Fruit fly (Drosophila melanogaster) whole organism, embryonic: ENCODE results near the gene sxe2.

Source experiments
- ATbp ChIP-seq: fragments of 200-800 bp; sonication (Bioruptor generic); optimal IDR thresholded peaks from 2 replicates; lab custom pipeline; 2017; ENCODE audit warnings: missing biosample characterization, mild to moderate bottlenecking, missing genetic modification characterization, missing genetic modification reagents
- Atf-2 ChIP-seq: fragments of 200-800 bp; sonication (Bioruptor generic); optimal IDR thresholded peaks from 2 replicates; lab custom pipeline; 2016; ENCODE audit warnings: missing biosample characterization, missing genetic modification characterization
- B-H2 ChIP-seq: fragments of 200-800 bp; sonication (Bioruptor generic); optimal IDR thresholded peaks from 2 replicates; lab custom pipeline; 2018; ENCODE audit warnings: missing biosample characterization, mild to moderate bottlenecking, missing genetic modification characterization
- CG10959 ChIP-seq: fragments of 200-800 bp; sonication (Bioruptor generic); IDR thresholded peaks from 2 replicates; pipeline ENCODE4 v1.3.6; 2022; ENCODE audit warnings: missing biosample characterization, missing genetic modification characterization
- CG11085 ChIP-seq: fragments of 200-800 bp; sonication (Bioruptor generic); IDR thresholded peaks from 2 replicates; pipeline ENCODE4 v1.3.6; 2022; ENCODE audit warnings: missing biosample characterization, missing genetic modification characterization
- CG12942 ChIP-seq: fragments of 200-800 bp; sonication (Bioruptor generic); optimal IDR thresholded peaks from 3 replicates; lab custom pipeline; 2016; ENCODE audit warnings: missing biosample characterization, missing genetic modification characterization
- CG14860 ChIP-seq: fragments of 200-800 bp; sonication (Bioruptor generic); IDR thresholded peaks from 3 replicates; pipeline ENCODE4 v1.3.6; 2022; ENCODE audit warnings: missing biosample characterization, missing genetic modification characterization; ENCODE audit not compliant: partially characterized antibody
- CG15514 ChIP-seq: fragments of 200-800 bp; sonication (Bioruptor generic); optimal IDR thresholded peaks from 3 replicates; lab custom pipeline; 2017; ENCODE audit warnings: missing biosample characterization, missing genetic modification characterization, mild to moderate bottlenecking, moderate library complexity, missing genetic modification reagents
- CG17802 ChIP-seq: fragments of 200-800 bp; sonication (Bioruptor generic); optimal IDR thresholded peaks from 2 replicates; lab custom pipeline; 2018; ENCODE audit warnings: missing biosample characterization, mild to moderate bottlenecking, missing genetic modification characterization, moderate library complexity
- CG17829 ChIP-seq: fragments of 200-800 bp; optimal IDR thresholded peaks from 2 replicates; lab custom pipeline; 2019; ENCODE audit warnings: missing biosample characterization, mild to moderate bottlenecking, missing genetic modification characterization, moderate library complexity
- CG2199 ChIP-seq: fragments of 200-800 bp; sonication (Bioruptor generic); IDR thresholded peaks from 3 replicates; pipeline ENCODE4 v1.3.6; 2022; ENCODE audit warnings: missing biosample characterization, missing genetic modification characterization
- CG31388 ChIP-seq: fragments of 200-800 bp; sonication (Bioruptor generic); optimal IDR thresholded peaks from 2 replicates; lab custom pipeline; 2016; ENCODE audit warnings: missing biosample characterization, missing genetic modification characterization
- CG3726 ChIP-seq: fragments of 200-800 bp; sonication (Bioruptor generic); IDR thresholded peaks from 3 replicates; pipeline ENCODE4, ENCODE4 v1.3.6; 2022; ENCODE audit warnings: missing biosample characterization, missing genetic modification characterization
- CG7745 ChIP-seq: fragments of 200-800 bp; sonication (Bioruptor generic); optimal IDR thresholded peaks from 2 replicates; lab custom pipeline; 2018; ENCODE audit warnings: missing biosample characterization, mild to moderate bottlenecking, missing genetic modification characterization, moderate library complexity
- CG8765 ChIP-seq: fragments of 200-800 bp; sonication (Bioruptor generic); IDR thresholded peaks from 2 replicates; pipeline ENCODE4 v1.3.6; 2022; ENCODE audit warnings: missing biosample characterization, missing genetic modification characterization
- CG9727 ChIP-seq: fragments of 200-800 bp; sonication (Bioruptor generic); optimal IDR thresholded peaks from 3 replicates; lab custom pipeline; 2017; ENCODE audit warnings: missing biosample characterization, mild to moderate bottlenecking, missing genetic modification characterization
- Chrac-16 ChIP-seq: fragments of 200-800 bp; sonication (Bioruptor generic); optimal IDR thresholded peaks from 3 replicates; lab custom pipeline; 2016; ENCODE audit warnings: missing biosample characterization, missing genetic modification characterization
- Dip3 ChIP-seq: fragments of 200-800 bp; sonication (Bioruptor generic); optimal IDR thresholded peaks from 3 replicates; lab custom pipeline; 2016; ENCODE audit warnings: missing biosample characterization, missing genetic modification characterization
- Dll ChIP-seq: fragments of 200-800 bp; sonication (Bioruptor generic); IDR thresholded peaks from 4 replicates; pipeline ENCODE4 v1.3.6; 2022; ENCODE audit warnings: missing biosample characterization, missing genetic modification characterization; ENCODE audit not compliant: partially characterized antibody
- ERR ChIP-seq: fragments of 200-800 bp; sonication (Bioruptor generic); optimal IDR thresholded peaks from 2 replicates; lab custom pipeline; 2016; ENCODE audit warnings: missing biosample characterization, missing genetic modification characterization
- Fer1 ChIP-seq: fragments of 200-800 bp; sonication (Bioruptor generic); optimal IDR thresholded peaks from 2 replicates; lab custom pipeline; 2017; ENCODE audit warnings: missing biosample characterization, mild to moderate bottlenecking, missing genetic modification characterization
- Hmr ChIP-seq: fragments of 200-800 bp; sonication (Bioruptor generic); optimal IDR thresholded peaks from 3 replicates; lab custom pipeline; 2017; ENCODE audit warnings: mild to moderate bottlenecking, missing biosample characterization, missing genetic modification reagents, missing genetic modification characterization
- Hmx ChIP-seq: fragments of 200-800 bp; sonication (Bioruptor generic); optimal IDR thresholded peaks from 2 replicates; lab custom pipeline; 2016; ENCODE audit warnings: missing biosample characterization, missing genetic modification characterization
- Hr3 ChIP-seq: fragments of 200-800 bp; sonication (Bioruptor generic); optimal IDR thresholded peaks from 3 replicates; lab custom pipeline; 2016; ENCODE audit warnings: missing biosample characterization, missing genetic modification characterization
- Meics ChIP-seq: fragments of 200-800 bp; sonication (Bioruptor generic); optimal IDR thresholded peaks from 2 replicates; lab custom pipeline; 2017; ENCODE audit warnings: missing biosample characterization, mild to moderate bottlenecking, missing genetic modification characterization
- Mes4 ChIP-seq: fragments of 200-800 bp; sonication (Bioruptor generic); optimal IDR thresholded peaks from 2 replicates; lab custom pipeline; 2016; ENCODE audit warnings: missing biosample characterization, missing genetic modification characterization
- Ptx1 ChIP-seq: fragments of 200-800 bp; sonication (Bioruptor generic); IDR thresholded peaks from 2 replicates; pipeline ENCODE4 v1.3.6; 2022; ENCODE audit warnings: missing biosample characterization, missing genetic modification characterization
- Scr ChIP-seq: fragments of 200-800 bp; sonication (Bioruptor generic); IDR thresholded peaks from 2 replicates; pipeline ENCODE4 v1.3.6; 2022; ENCODE audit warnings: missing biosample characterization, missing genetic modification characterization; ENCODE audit not compliant: partially characterized antibody
- Stat92E ChIP-seq, 3 experiments: fragments of >200 bp in 2 of 3; fragments of 200-800 bp in 1 of 3; sonication (Bioruptor generic) in 1 of 3; optimal IDR thresholded peaks; 2 replicates each; lab custom pipeline; 2017 to 2019; ENCODE audit warnings: missing biosample characterization in 3 of 3, missing genetic modification characterization in 3 of 3, mild to moderate bottlenecking in 1 of 3, moderate library complexity in 1 of 3
- Tbp ChIP-seq: fragments of >200 bp; optimal IDR thresholded peaks from 2 replicates; lab custom pipeline; 2018; ENCODE audit warnings: missing biosample characterization, missing genetic modification characterization
- Trl ChIP-seq, 3 experiments: fragments of >200 bp in 2 of 3; fragments of 200-800 bp in 1 of 3; sonication (Bioruptor generic) in 1 of 3; optimal IDR thresholded peaks; 2 replicates in 1 of 3; 3 replicates in 2 of 3; lab custom pipeline; 2016 to 2017; ENCODE audit warnings: missing biosample characterization in 1 of 3, missing genetic modification characterization in 1 of 3
- abd-A ChIP-seq: fragments of 200-800 bp; sonication (Bioruptor generic); optimal IDR thresholded peaks from 3 replicates; lab custom pipeline; 2019; ENCODE audit warnings: missing biosample characterization, mild to moderate bottlenecking, missing genetic modification characterization, moderate library complexity
- ash1 ChIP-seq: fragments of 200-800 bp; sonication (Bioruptor generic); optimal IDR thresholded peaks from 2 replicates; lab custom pipeline; 2018; ENCODE audit warnings: missing biosample characterization, mild to moderate bottlenecking, missing genetic modification characterization
- fd3F ChIP-seq: fragments of 200-800 bp; sonication (Bioruptor generic); optimal IDR thresholded peaks from 2 replicates; lab custom pipeline; 2018; ENCODE audit warnings: missing biosample characterization, mild to moderate bottlenecking, missing genetic modification characterization, moderate library complexity
- fd64A ChIP-seq: fragments of 200-800 bp; sonication (Bioruptor generic); optimal IDR thresholded peaks from 3 replicates; lab custom pipeline; 2018; ENCODE audit warnings: missing biosample characterization, mild to moderate bottlenecking, missing genetic modification characterization
- grn ChIP-seq: fragments of 200-800 bp; sonication (Bioruptor generic); optimal IDR thresholded peaks from 3 replicates; lab custom pipeline; 2017; ENCODE audit warnings: missing biosample characterization, missing genetic modification characterization
- ken ChIP-seq: fragments of 200-800 bp; sonication (Bioruptor generic); IDR thresholded peaks from 3 replicates; pipeline ENCODE4 v1.3.6; 2022; ENCODE audit warnings: missing biosample characterization, missing genetic modification characterization
- mirr ChIP-seq: fragments of 200-800 bp; sonication (Bioruptor generic); optimal IDR thresholded peaks from 3 replicates; lab custom pipeline; 2018; ENCODE audit warnings: missing biosample characterization, mild to moderate bottlenecking, missing genetic modification characterization
- nom ChIP-seq: fragments of 200-800 bp; sonication (Bioruptor generic); optimal IDR thresholded peaks from 2 replicates; lab custom pipeline; 2017; ENCODE audit warnings: missing biosample characterization, missing genetic modification characterization, mild to moderate bottlenecking, moderate library complexity, missing genetic modification reagents
- oc ChIP-seq: fragments of 200-800 bp; sonication (Bioruptor generic); optimal IDR thresholded peaks from 2 replicates; lab custom pipeline; 2018; ENCODE audit warnings: missing biosample characterization, mild to moderate bottlenecking, missing genetic modification characterization, moderate library complexity
- schlank ChIP-seq: fragments of 200-800 bp; sonication (Bioruptor generic); optimal IDR thresholded peaks from 2 replicates; lab custom pipeline; 2018; ENCODE audit warnings: missing biosample characterization, mild to moderate bottlenecking, missing genetic modification characterization
- seq ChIP-seq: fragments of 200-800 bp; sonication (Bioruptor generic); IDR thresholded peaks from 2 replicates; pipeline ENCODE4 v1.3.6; 2022; ENCODE audit warnings: missing biosample characterization, missing genetic modification characterization
- slp2 ChIP-seq: fragments of 200-800 bp; sonication (Bioruptor generic); optimal IDR thresholded peaks from 2 replicates; lab custom pipeline; 2016; ENCODE audit warnings: missing biosample characterization, missing genetic modification characterization
- so ChIP-seq: fragments of 200-800 bp; sonication (Bioruptor generic); IDR thresholded peaks from 3 replicates; pipeline ENCODE4 v1.3.6; 2022; ENCODE audit warnings: missing biosample characterization, missing genetic modification characterization
- toy ChIP-seq: fragments of 200-800 bp; sonication (Bioruptor generic); IDR thresholded peaks from 2 replicates; pipeline ENCODE4 v1.3.6; 2022; ENCODE audit warnings: missing biosample characterization, missing genetic modification characterization
- trem ChIP-seq: fragments of 200-800 bp; optimal IDR thresholded peaks from 3 replicates; lab custom pipeline; 2019; ENCODE audit warnings: missing biosample characterization, mild to moderate bottlenecking, missing genetic modification characterization, moderate library complexity
- twi ChIP-seq: fragments of 200-800 bp; optimal IDR thresholded peaks from 2 replicates; lab custom pipeline; 2019; ENCODE audit warnings: missing biosample characterization, mild to moderate bottlenecking, missing genetic modification characterization, moderate library complexity

sxe2 gene

DNA sequence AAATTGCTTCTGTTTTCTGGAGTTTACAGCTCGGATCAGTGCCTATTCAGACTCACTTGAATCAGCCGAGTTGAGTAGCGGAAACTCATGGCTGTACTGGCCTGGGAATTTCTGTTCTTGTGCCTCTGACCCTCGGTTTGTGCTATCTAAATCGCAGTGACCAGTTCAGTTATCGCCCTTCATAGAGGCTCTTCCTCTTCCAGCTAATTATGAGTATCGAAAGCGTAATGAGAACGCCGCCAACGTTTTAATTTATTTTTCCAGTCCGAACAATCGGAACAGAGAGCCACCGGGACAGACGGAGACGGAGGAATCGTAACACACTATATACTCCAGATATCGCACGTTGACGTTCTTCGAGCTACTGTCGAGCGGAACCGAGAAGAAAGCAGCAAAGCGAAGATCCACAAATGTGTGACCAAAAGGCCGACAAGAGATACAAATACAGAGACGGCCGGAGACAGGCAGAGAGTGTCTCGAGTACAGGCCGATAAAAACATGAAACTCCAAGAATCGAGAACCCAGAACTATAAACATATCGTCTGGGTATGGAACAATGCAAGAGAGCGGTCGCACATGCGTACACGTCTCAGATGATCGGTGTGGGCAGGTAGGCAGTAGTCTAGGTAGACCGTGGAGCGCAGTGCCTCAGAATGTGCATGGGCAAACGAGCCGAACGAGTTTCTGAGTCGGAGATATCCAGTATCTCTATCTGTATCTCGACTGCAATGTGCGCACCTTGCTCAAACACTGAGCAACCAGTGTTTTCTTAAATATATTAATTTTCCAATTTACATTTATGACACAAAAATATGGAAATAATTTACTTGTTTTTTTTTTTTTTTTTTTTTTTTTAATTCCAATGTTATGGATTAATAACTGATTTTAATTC is 11.7 kb upstream of the sxe2 start (continued):
- peak; percentile 54 for TF ChIP-seq Mes4 (GFP tag; lab: Kevin White, UChicago)
- no peak; the same call in 1 of the 2 replicates for TF ChIP-seq CG8765 (GFP tag; lab: Robert Waterston, UW)
- TF ChIP-seq schlank (tag; lab: Kevin White, UChicago), result no peak
- peak; percentile 30 for TF ChIP-seq Meics (GFP tag; lab: Kevin White, UChicago)
- peak; percentile 72; the same call in 2 of the 3 replicates for TF ChIP-seq so (GFP tag; lab: Robert Waterston, UW)
- TF ChIP-seq Hmx (GFP tag; lab: Kevin White, UChicago), result no peak
- TF ChIP-seq CG11085 (GFP tag; lab: Robert Waterston, UW), result no peak
- peak; percentile 28 for TF ChIP-seq Hmr (GFP tag; lab: Kevin White, UChicago)
- peak; percentile 86 for TF ChIP-seq grn
- no peak for TF ChIP-seq fd64A (GFP tag; lab: Kevin White, UChicago)
- TF ChIP-seq CG3726, result 0 out of 3 replicates have a peak, but pooled peaks have one; percentile 7
- TF ChIP-seq CG12942 (GFP tag; lab: Kevin White, UChicago), result peak; percentile 55
- TF ChIP-seq ERR, result no peak
- no peak for TF ChIP-seq CG15514 (GFP tag; lab: Kevin White, UChicago)
- peak; percentile 90 for TF ChIP-seq CG17829 (tag; lab: Kevin White, UChicago)
- TF ChIP-seq mirr (GFP tag; lab: Kevin White, UChicago), result peak; percentile 43
- TF ChIP-seq Atf-2, result peak; percentile 28
- no peak for TF ChIP-seq fd3F (GFP tag; lab: Kevin White, UChicago)
- TF ChIP-seq Trl (optimal IDR thresholded peaks at IDR 0.05; lab: Kevin White, UChicago), result peak; percentile 7 to 34
- no peak for TF ChIP-seq Trl (GFP tag; optimal IDR thresholded peaks at IDR 0.05; lab: Kevin White, UChicago)
- peak; percentile 10 for TF ChIP-seq CG7745 (tag; lab: Kevin White, UChicago)
- peak; percentile 42; the same call in 1 of the 3 replicates for TF ChIP-seq ken (GFP tag; lab: Robert Waterston, UW)
- peak; percentile 76 for TF ChIP-seq Chrac-16
- peak; percentile 66; the same call in 1 of the 2 replicates for TF ChIP-seq seq (GFP tag; lab: Robert Waterston, UW)
- peak; percentile 46 for TF ChIP-seq CG17802 (tag; lab: Kevin White, UChicago)
- peak; percentile 54 for TF ChIP-seq oc
- TF ChIP-seq nom (GFP tag; lab: Kevin White, UChicago), result peak; percentile 30
- TF ChIP-seq Tbp (GFP tag; lab: Kevin White, UChicago), result no peak
- TF ChIP-seq Ptx1 (GFP tag; lab: Robert Waterston, UW), result peak; percentile 79
- TF ChIP-seq ash1 (GFP tag; lab: Kevin White, UChicago), result no peak
- 0 out of 2 replicates have a peak, but pooled peaks have one; percentile 13 for TF ChIP-seq Scr (GFP tag; lab: Robert Waterston, UW)
- TF ChIP-seq CG10959 (GFP tag; lab: Robert Waterston, UW), result peak; percentile 91
- no peak for TF ChIP-seq Dip3 (GFP tag; lab: Kevin White, UChicago)
- TF ChIP-seq abd-A (tag; lab: Kevin White, UChicago), result no peak
- peak; percentile 66 for TF ChIP-seq CG9727 (GFP tag; lab: Kevin White, UChicago)
- TF ChIP-seq toy (GFP tag; lab: Robert Waterston, UW), result no peak
- no peak for TF ChIP-seq Dll (GFP tag; lab: Robert Waterston, UW)
- peak; percentile 51 for TF ChIP-seq ATbp
- no peak for TF ChIP-seq Fer1 (GFP tag; lab: Kevin White, UChicago)
- peak; percentile 21 for TF ChIP-seq CG31388 (GFP tag; lab: Kevin White, UChicago)
- peak; percentile 89 for TF ChIP-seq CG2199 (GFP tag; lab: Robert Waterston, UW)
- TF ChIP-seq B-H2 (GFP tag; lab: Kevin White, UChicago), result no peak
- TF ChIP-seq Stat92E (GFP tag; optimal IDR thresholded peaks at IDR 0.05; lab: Kevin White, UChicago), result no peak
- no peak for TF ChIP-seq CG14860 (GFP tag; lab: Robert Waterston, UW)
- TF ChIP-seq trem (tag; lab: Kevin White, UChicago), result peak; percentile 84
- no peak for TF ChIP-seq slp2 (GFP tag; lab: Kevin White, UChicago)
- TF ChIP-seq Hr3, result peak; percentile 77
- TF ChIP-seq twi (tag; lab: Kevin White, UChicago), result peak; percentile 21
